Worm (Caenorhabditis elegans) whole organism, L4 larva: ENCODE measurements around the gene exc-15.
A peak's percentile ranks its signal among the peaks of the same experiment; 100 is the strongest.

Source experiments
- F10B5.3 ChIP-seq: sonication (generic microtip); optimal IDR thresholded peaks from 2 replicates; lab custom pipeline; 2016; ENCODE audit warnings: mild to moderate bottlenecking, missing genetic modification characterization, missing compliant biosample characterization
- F44E2.7 ChIP-seq: fragments of 200-800 bp; sonication (Bioruptor generic); IDR thresholded peaks from 2 replicates; pipeline ENCODE4 v2.1.2; 2022; ENCODE audit warnings: missing genetic modification characterization, missing compliant biosample characterization
- F49E8.2 ChIP-seq: sonication (generic microtip); optimal IDR thresholded peaks from 2 replicates; lab custom pipeline; 2016; ENCODE audit warnings: missing compliant biosample characterization, mild to moderate bottlenecking, missing genetic modification characterization, borderline replicate concordance
- T20F7.1 ChIP-seq: fragments of 200-800 bp; sonication (Bioruptor generic); optimal IDR thresholded peaks from 2 replicates; lab custom pipeline; 2018; ENCODE audit warnings: mild to moderate bottlenecking, missing genetic modification characterization, missing compliant biosample characterization
- T26A8.4 ChIP-seq: fragments of 200-800 bp; sonication (Bioruptor generic); IDR thresholded peaks from 2 replicates; pipeline ENCODE4 v1.3.6; 2022; ENCODE audit warnings: missing genetic modification characterization, missing compliant biosample characterization
- ZK337.2 ChIP-seq: fragments of 200-800 bp; sonication (Bioruptor generic); IDR thresholded peaks from 2 replicates; pipeline ENCODE4 v1.3.6; 2022; ENCODE audit warnings: missing genetic modification reagents, missing genetic modification characterization, missing compliant biosample characterization
- arid-1 ChIP-seq: fragments of 200-800 bp; sonication (Bioruptor generic); conservative IDR thresholded peaks from 2 replicates; pipeline ENCODE4 v1.3.6; 2022; ENCODE audit warnings: missing genetic modification reagents, missing genetic modification characterization, missing compliant biosample characterization
- ceh-20 ChIP-seq: fragments of 200-800 bp; sonication (Bioruptor generic); IDR thresholded peaks from 2 replicates; pipeline ENCODE4 v1.3.6; 2022; ENCODE audit warnings: missing genetic modification reagents, missing genetic modification characterization, missing compliant biosample characterization
- ceh-28 ChIP-seq: fragments of 150-350 bp; optimal IDR thresholded peaks from 2 replicates; lab custom pipeline; 2014; ENCODE audit warnings: missing biosample characterization, missing genetic modification reagents, missing genetic modification characterization
- ceh-44 ChIP-seq: fragments of 200-800 bp; sonication (Bioruptor generic); IDR thresholded peaks from 2 replicates; pipeline ENCODE4 v1.3.6; 2022; ENCODE audit warnings: missing genetic modification reagents, missing genetic modification characterization, missing compliant biosample characterization
- ces-1 ChIP-seq: fragments of 150-350 bp; sonication (generic microtip); optimal IDR thresholded peaks from 4 replicates; lab custom pipeline; 2014; ENCODE audit warnings: missing biosample characterization, missing genetic modification reagents, missing genetic modification characterization
- cey-2 ChIP-seq: sonication (generic microtip); optimal IDR thresholded peaks from 3 replicates; lab custom pipeline; 2017; ENCODE audit warnings: missing genetic modification characterization, mild to moderate bottlenecking, missing compliant biosample characterization, antibody characterized with exemption, borderline replicate concordance; ENCODE audit not compliant: insufficient read depth
- daf-19 ChIP-seq: fragments of 200-800 bp; sonication (Bioruptor generic); conservative IDR thresholded peaks from 2 replicates; pipeline ENCODE4 v1.3.6; 2022; ENCODE audit warnings: missing genetic modification characterization, missing compliant biosample characterization
- daf-8 ChIP-seq: fragments of 200-800 bp; sonication (Bioruptor generic); IDR thresholded peaks from 2 replicates; pipeline ENCODE4 v1.3.6; 2022; ENCODE audit warnings: missing genetic modification characterization, missing compliant biosample characterization
- dmd-6 ChIP-seq: fragments of 200-800 bp; sonication (Bioruptor generic); IDR thresholded peaks from 2 replicates; pipeline ENCODE4 v1.3.6; 2022; ENCODE audit warnings: missing genetic modification reagents, missing genetic modification characterization, missing compliant biosample characterization
- dmd-8 ChIP-seq: fragments of 200-800 bp; sonication (Bioruptor generic); IDR thresholded peaks from 2 replicates; pipeline ENCODE4 v1.3.6; 2022; ENCODE audit warnings: missing genetic modification characterization, missing compliant biosample characterization
- egl-27 ChIP-seq: sonication (generic microtip); optimal IDR thresholded peaks from 3 replicates; lab custom pipeline; 2017; ENCODE audit warnings: missing biosample characterization, missing genetic modification reagents, missing genetic modification characterization
- fkh-10 ChIP-seq: fragments of 150-350 bp; optimal IDR thresholded peaks from 2 replicates; lab custom pipeline; 2014; ENCODE audit warnings: missing biosample characterization, missing genetic modification reagents, missing genetic modification characterization
- gei-8 ChIP-seq: fragments of 200-800 bp; sonication (Bioruptor generic); optimal IDR thresholded peaks from 2 replicates; lab custom pipeline; 2018; ENCODE audit warnings: mild to moderate bottlenecking, missing genetic modification characterization, missing compliant biosample characterization
- hlh-30 ChIP-seq: sonication (generic microtip); optimal IDR thresholded peaks from 2 replicates; lab custom pipeline; 2017; ENCODE audit warnings: antibody characterized with exemption, mild to moderate bottlenecking, missing genetic modification characterization, missing compliant biosample characterization; ENCODE audit not compliant: insufficient read depth
- lin-29 ChIP-seq: fragments of 200-800 bp; sonication (Bioruptor generic); IDR thresholded peaks from 2 replicates; pipeline ENCODE4 v1.3.6; 2022; ENCODE audit warnings: missing genetic modification reagents, missing genetic modification characterization, missing compliant biosample characterization
- lin-38 ChIP-seq: fragments of 200-800 bp; sonication (Bioruptor generic); IDR thresholded peaks from 2 replicates; pipeline ENCODE4 v1.3.6; 2022; ENCODE audit warnings: missing genetic modification reagents, missing genetic modification characterization, missing compliant biosample characterization
- lir-3 ChIP-seq: sonication (generic microtip); optimal IDR thresholded peaks from 2 replicates; lab custom pipeline; 2016; ENCODE audit warnings: mild to moderate bottlenecking, missing genetic modification characterization, missing compliant biosample characterization
- mes-2 ChIP-seq: sonication (generic microtip); optimal IDR thresholded peaks from 2 replicates; lab custom pipeline; 2016; ENCODE audit warnings: missing genotype, mild to moderate bottlenecking, missing genetic modification characterization, missing compliant biosample characterization; ENCODE audit not compliant: poor library complexity, severe bottlenecking
- nhr-10 ChIP-seq: fragments of 150-350 bp; optimal IDR thresholded peaks from 2 replicates; lab custom pipeline; 2014; ENCODE audit warnings: missing biosample characterization, missing genetic modification characterization
- nhr-102 ChIP-seq: sonication (generic microtip); optimal IDR thresholded peaks from 2 replicates; lab custom pipeline; 2016; ENCODE audit warnings: mild to moderate bottlenecking, missing genetic modification characterization, moderate library complexity, missing compliant biosample characterization
- nhr-237 ChIP-seq: sonication (generic microtip); optimal IDR thresholded peaks from 2 replicates; lab custom pipeline; 2017; ENCODE audit warnings: missing biosample characterization, missing genetic modification characterization
- nhr-25 ChIP-seq: sonication (generic microtip); optimal IDR thresholded peaks from 2 replicates; lab custom pipeline; 2017; ENCODE audit warnings: missing genetic modification characterization, mild to moderate bottlenecking, missing compliant biosample characterization, antibody characterized with exemption, moderate library complexity, borderline replicate concordance; ENCODE audit not compliant: insufficient read depth
- nhr-41 ChIP-seq: fragments of 200-800 bp; sonication (Bioruptor generic); IDR thresholded peaks from 2 replicates; pipeline ENCODE4 v1.3.6; 2022; ENCODE audit warnings: missing genetic modification reagents, missing genetic modification characterization, missing compliant biosample characterization
- nhr-48 ChIP-seq: sonication (generic microtip); optimal IDR thresholded peaks from 2 replicates; lab custom pipeline; 2016; ENCODE audit warnings: mild to moderate bottlenecking, missing genetic modification characterization, missing compliant biosample characterization
- nhr-77 ChIP-seq: fragments of 150-350 bp; optimal IDR thresholded peaks from 2 replicates; lab custom pipeline; 2014; ENCODE audit warnings: missing biosample characterization, missing genetic modification characterization
- pha-4 ChIP-seq, 2 experiments: fragments of 150-350 bp in 1 of 2; fragments of 200-800 bp in 1 of 2; sonication (Bioruptor generic) in 1 of 2; IDR thresholded peaks in 1 of 2; optimal IDR thresholded peaks in 1 of 2; 2 replicates each; pipeline versions ENCODE4 v1.3.6 to Lab custom; 2014 to 2022; ENCODE audit warnings: missing genetic modification characterization in 2 of 2, missing genetic modification reagents in 2 of 2, missing biosample characterization in 1 of 2, missing compliant biosample characterization in 1 of 2
- php-3 ChIP-seq: fragments of 200-800 bp; sonication (Bioruptor generic); IDR thresholded peaks from 2 replicates; pipeline ENCODE4 v1.3.6; 2022; ENCODE audit warnings: missing genetic modification reagents, missing genetic modification characterization, missing compliant biosample characterization
- saeg-2 ChIP-seq: fragments of 200-800 bp; sonication (Bioruptor generic); IDR thresholded peaks from 2 replicates; pipeline ENCODE4 v1.3.6; 2022; ENCODE audit warnings: missing genetic modification reagents, missing genetic modification characterization, missing compliant biosample characterization
- sdz-12 ChIP-seq: fragments of 200-800 bp; sonication (Bioruptor generic); optimal IDR thresholded peaks from 2 replicates; lab custom pipeline; 2018; ENCODE audit warnings: mild to moderate bottlenecking, missing genetic modification characterization, missing compliant biosample characterization
- skn-1 ChIP-seq: fragments of 150-350 bp; optimal IDR thresholded peaks from 2 replicates; lab custom pipeline; 2014; ENCODE audit warnings: missing biosample characterization, missing genetic modification characterization
- unc-39 ChIP-seq: sonication (generic microtip); optimal IDR thresholded peaks from 2 replicates; lab custom pipeline; 2017; ENCODE audit warnings: missing biosample characterization, missing genetic modification characterization
- unc-62 ChIP-seq, 3 experiments: fragments of 150-350 bp in 1 of 3; sonication (generic microtip); optimal IDR thresholded peaks in 2 of 3; peaks in 1 of 3; 1 replicate in 1 of 3; 2 replicates in 2 of 3; lab custom pipeline; 2014 to 2017; ENCODE audit warnings: missing biosample characterization in 3 of 3, missing genetic modification characterization in 3 of 3, missing genetic modification reagents in 3 of 3, missing genotype in 1 of 3
- vab-7 ChIP-seq: fragments of 200-800 bp; sonication (Bioruptor generic); IDR thresholded peaks from 2 replicates; pipeline ENCODE4 v1.3.6; 2022; ENCODE audit warnings: missing genetic modification reagents, missing genetic modification characterization, missing compliant biosample characterization
- zfp-2 ChIP-seq: sonication (generic microtip); optimal IDR thresholded peaks from 2 replicates; lab custom pipeline; 2016; ENCODE audit warnings: mild to moderate bottlenecking, missing genetic modification characterization, missing compliant biosample characterization
- zip-11 ChIP-seq: fragments of 200-800 bp; sonication (Bioruptor generic); IDR thresholded peaks from 2 replicates; pipeline ENCODE4 v1.3.6; 2022; ENCODE audit warnings: missing genetic modification characterization, missing compliant biosample characterization
- zip-2 ChIP-seq: fragments of 150-350 bp; optimal IDR thresholded peaks from 2 replicates; lab custom pipeline; 2014; ENCODE audit warnings: missing biosample characterization, missing genetic modification characterization

Gene exc-15

DNA sequence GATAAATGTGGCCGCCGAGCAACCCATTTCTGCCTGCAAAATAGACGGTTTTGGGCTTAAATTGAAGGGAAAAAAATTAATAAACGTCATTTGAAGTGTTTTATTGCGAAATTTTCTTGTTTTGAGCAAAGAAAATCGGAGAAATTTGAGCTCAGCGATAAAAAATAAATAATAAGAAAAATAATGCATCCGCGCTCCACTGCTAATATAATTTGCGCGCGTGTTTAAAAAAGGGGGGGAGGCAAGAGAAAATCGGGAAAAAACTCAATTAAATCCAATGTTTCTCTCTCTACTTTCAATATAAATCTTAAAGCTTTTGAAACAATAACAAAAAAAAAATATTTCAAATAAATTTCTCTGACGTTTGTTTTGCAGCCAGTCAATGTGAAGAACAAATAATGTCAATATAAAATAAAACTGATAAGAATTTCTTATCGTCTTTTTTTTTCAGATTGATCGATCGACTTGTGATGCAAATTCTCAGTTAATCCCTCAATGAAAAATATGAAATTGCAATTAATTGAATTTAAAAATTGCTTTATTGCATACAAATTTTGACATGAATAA lies 32.7 kb upstream of the exc-15 start, which contains the start of gene rft-2 (continued):
- no peak for TF ChIP-seq ceh-20 (GFP tag; lab: Robert Waterston, UW)
- no peak for TF ChIP-seq vab-7 (GFP tag; lab: Robert Waterston, UW)
- no peak for TF ChIP-seq F49E8.2 (tag; lab: Kevin White, UChicago)
- no peak for TF ChIP-seq sdz-12 (GFP tag; lab: Kevin White, UChicago)
- no peak for TF ChIP-seq ZK337.2 (GFP tag; lab: Robert Waterston, UW)
- no peak for TF ChIP-seq php-3 (GFP tag; lab: Robert Waterston, UW)
- TF ChIP-seq ceh-44 (GFP tag; lab: Robert Waterston, UW) = no peak
- no peak for TF ChIP-seq daf-8 (GFP tag; lab: Robert Waterston, UW)
- no peak for TF ChIP-seq arid-1 (GFP tag; lab: Robert Waterston, UW)
- TF ChIP-seq gei-8 = no peak
- TF ChIP-seq F10B5.3 (tag; lab: Kevin White, UChicago) = no peak
- TF ChIP-seq nhr-25 (tag; lab: Kevin White, UChicago) = no peak
- TF ChIP-seq T20F7.1 (GFP tag; lab: Kevin White, UChicago) = no peak
- TF ChIP-seq F44E2.7 = no peak
- peak; percentile 13 for TF ChIP-seq nhr-102 (tag; lab: Kevin White, UChicago)
- no peak for TF ChIP-seq zip-11 (GFP tag; lab: Robert Waterston, UW)
- no peak for TF ChIP-seq unc-62 (GFP tag; optimal IDR thresholded peaks at IDR 0.05 in 1 of 2; lab: Kevin White, UChicago)
- TF ChIP-seq unc-62 (tag; optimal IDR thresholded peaks at IDR 0.05; lab: Kevin White, UChicago) = no peak
- no peak for TF ChIP-seq saeg-2
- no peak for TF ChIP-seq zip-2 (tag; lab: Kevin White, UChicago)
- TF ChIP-seq mes-2 = no peak
- TF ChIP-seq lin-38 (GFP tag; lab: Robert Waterston, UW) = peak; percentile 97

DNA sequence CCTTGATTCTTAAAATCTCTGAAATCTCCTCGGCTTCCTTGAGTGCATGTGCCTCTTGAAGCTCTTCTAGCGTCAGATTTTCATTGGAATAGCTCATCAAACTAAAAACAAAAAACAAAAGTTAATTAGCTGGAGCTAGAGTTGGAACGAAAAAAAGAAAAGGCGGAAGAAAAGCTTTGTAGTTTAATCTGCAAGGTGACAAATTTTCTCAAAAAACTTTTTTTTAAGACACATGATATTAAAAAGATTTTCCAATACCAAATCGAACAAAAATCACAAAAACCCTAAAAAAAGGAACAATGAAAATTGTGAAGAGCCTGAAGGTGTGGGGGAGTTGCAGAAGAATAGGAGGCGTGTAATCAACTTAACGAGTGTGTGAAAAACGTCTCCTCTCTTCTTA lies 28.6 kb upstream of the exc-15 start, which contains the start of gene gnrr-5:
TSS of gene gnrr-5 (minus strand) at position 101 of the 400 bp plus-strand sequence.
- TF ChIP-seq nhr-41 (no peak), hlh-30 (tag; lab: Kevin White, UChicago) (no peak), daf-19 (no peak), nhr-10 (tag; lab: Kevin White, UChicago) (no peak), zip-11 (GFP tag; lab: Robert Waterston, UW) (no peak), skn-1 (tag; lab: Kevin White, UChicago) (no peak), nhr-77 (tag; lab: Kevin White, UChicago) (no peak), saeg-2 (no peak), ceh-44 (GFP tag; lab: Robert Waterston, UW) (no peak), dmd-6 (GFP tag; lab: Robert Waterston, UW) (no peak), ceh-28 (tag; lab: Kevin White, UChicago) (no peak), pha-4 (GFP tag; IDR thresholded peaks at IDR 0.05; lab: Robert Waterston, UW) (no peak), pha-4 (tag; optimal IDR thresholded peaks at IDR 0.05; lab: Kevin White, UChicago) (no peak), lin-29 (GFP tag; lab: Robert Waterston, UW) (no peak)

DNA sequence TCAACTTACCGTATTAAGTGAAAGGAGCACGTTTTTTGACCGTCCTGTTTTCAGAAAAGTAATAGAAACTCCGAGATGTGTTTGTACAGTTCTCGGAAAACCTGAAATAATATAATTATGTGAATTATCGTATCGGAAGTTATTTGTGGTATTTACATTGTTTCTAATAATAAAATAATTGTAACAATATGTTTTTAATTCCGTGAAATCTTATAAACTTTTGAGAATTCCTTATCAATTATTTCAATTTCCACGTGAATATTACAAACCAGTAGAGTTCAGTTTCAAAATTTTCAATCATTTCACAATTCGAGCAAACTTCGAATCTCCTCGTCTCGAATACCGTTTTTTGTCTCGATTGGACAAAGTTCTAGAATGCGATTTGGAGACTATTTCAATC lies 12.2 kb upstream of the exc-15 start, which contains the start of gene T08H10.3:
TSS of gene T08H10.3 (plus strand) at position 301 of the 400 bp plus-strand sequence.
- TF ChIP-seq F49E8.2 (tag; lab: Kevin White, UChicago) (no peak), zfp-2 (no peak), nhr-48 (no peak), gei-8 (no peak), lir-3 (no peak), fkh-10 (no peak), nhr-237 (tag; lab: Kevin White, UChicago) (no peak), ces-1 (GFP tag; lab: Kevin White, UChicago) (no peak), cey-2 (no peak), T26A8.4 (no peak), nhr-41 (no peak), egl-27 (no peak), zip-2 (tag; lab: Kevin White, UChicago) (no peak), unc-39 (tag; lab: Kevin White, UChicago) (no peak), nhr-102 (tag; lab: Kevin White, UChicago) (no peak), dmd-8 (no peak)
